Fruit fly (Drosophila melanogaster) whole organism, adult: ENCODE measurements around the gene CG5758.

Source experiments
- CG11617 ChIP-seq: fragments of 200-800 bp; sonication (Bioruptor generic); optimal IDR thresholded peaks from 2 replicates; lab custom pipeline; 2017; ENCODE audit warnings: mild to moderate bottlenecking, missing biosample characterization, missing genetic modification reagents, missing genetic modification characterization
- CG12768 ChIP-seq: fragments of 200-800 bp; sonication (Bioruptor generic); optimal IDR thresholded peaks from 2 replicates; lab custom pipeline; 2017; ENCODE audit warnings: missing biosample characterization, missing genetic modification characterization, mild to moderate bottlenecking, moderate library complexity, missing genetic modification reagents
- CG14711 ChIP-seq: fragments of 200-800 bp; sonication (Bioruptor generic); optimal IDR thresholded peaks from 2 replicates; lab custom pipeline; 2018; ENCODE audit warnings: missing biosample characterization, mild to moderate bottlenecking, missing genetic modification characterization, moderate library complexity
- CG1620 ChIP-seq: fragments of 200-800 bp; sonication (Bioruptor generic); optimal IDR thresholded peaks from 2 replicates; lab custom pipeline; 2016; ENCODE audit warnings: missing biosample characterization, missing genetic modification characterization
- CG33017 ChIP-seq: fragments of 200-800 bp; sonication (Bioruptor generic); optimal IDR thresholded peaks from 2 replicates; lab custom pipeline; 2018; ENCODE audit warnings: missing biosample characterization, mild to moderate bottlenecking, missing genetic modification characterization, moderate library complexity
- CG5204 ChIP-seq: fragments of 200-800 bp; sonication (Bioruptor generic); optimal IDR thresholded peaks from 2 replicates; lab custom pipeline; 2016; ENCODE audit warnings: missing biosample characterization, missing genetic modification characterization
- CG7045 ChIP-seq: fragments of 200-800 bp; sonication (Bioruptor generic); optimal IDR thresholded peaks from 2 replicates; lab custom pipeline; 2017; ENCODE audit warnings: missing biosample characterization, mild to moderate bottlenecking, missing genetic modification characterization
- CG7101 ChIP-seq: fragments of 200-800 bp; sonication (Bioruptor generic); optimal IDR thresholded peaks from 2 replicates; lab custom pipeline; 2018; ENCODE audit warnings: missing biosample characterization, mild to moderate bottlenecking, missing genetic modification characterization, moderate library complexity
- Clk ChIP-seq: fragments of 200-800 bp; sonication (Bioruptor generic); optimal IDR thresholded peaks from 2 replicates; lab custom pipeline; 2017; ENCODE audit warnings: missing biosample characterization, missing genetic modification characterization
- Crg-1 ChIP-seq: fragments of 200-800 bp; sonication (Bioruptor generic); optimal IDR thresholded peaks from 2 replicates; lab custom pipeline; 2016; ENCODE audit warnings: missing biosample characterization, missing genetic modification characterization
- Hr96 ChIP-seq: fragments of 200-800 bp; sonication (Bioruptor generic); optimal IDR thresholded peaks from 2 replicates; lab custom pipeline; 2016; ENCODE audit warnings: missing biosample characterization, missing genetic modification characterization
- Mnt ChIP-seq: fragments of 200-800 bp; sonication (Bioruptor generic); optimal IDR thresholded peaks from 2 replicates; lab custom pipeline; 2016; ENCODE audit warnings: missing biosample characterization, mild to moderate bottlenecking, missing genetic modification characterization
- bab1 ChIP-seq: fragments of 200-800 bp; sonication (Bioruptor generic); optimal IDR thresholded peaks from 3 replicates; lab custom pipeline; 2019; ENCODE audit warnings: missing biosample characterization, mild to moderate bottlenecking, missing genetic modification characterization, moderate library complexity
- cic ChIP-seq: fragments of 200-800 bp; sonication (Bioruptor generic); optimal IDR thresholded peaks from 2 replicates; lab custom pipeline; 2017; ENCODE audit warnings: missing biosample characterization, mild to moderate bottlenecking, missing genetic modification characterization, moderate library complexity
- cnc ChIP-seq, 2 experiments: fragments of >200 bp; optimal IDR thresholded peaks; 2 replicates each; lab custom pipeline; 2017
- kay ChIP-seq: fragments of 200-800 bp; sonication (Bioruptor generic); peaks from one replicate; lab custom pipeline; 2016; ENCODE audit warnings: missing biosample characterization, missing genetic modification characterization, borderline replicate concordance
- ovo ChIP-seq: fragments of 200-800 bp; sonication (Bioruptor generic); optimal IDR thresholded peaks from 2 replicates; lab custom pipeline; 2016; ENCODE audit warnings: missing biosample characterization, missing genetic modification characterization
- pad ChIP-seq: fragments of 200-800 bp; sonication (Bioruptor generic); optimal IDR thresholded peaks from 3 replicates; lab custom pipeline; 2017; ENCODE audit warnings: missing biosample characterization, missing genetic modification characterization, mild to moderate bottlenecking, moderate library complexity, missing genetic modification reagents
- tj ChIP-seq: fragments of 200-800 bp; sonication (Bioruptor generic); optimal IDR thresholded peaks from 3 replicates; lab custom pipeline; 2017; ENCODE audit warnings: missing biosample characterization, mild to moderate bottlenecking, missing genetic modification characterization, moderate library complexity
- toe ChIP-seq: fragments of 200-800 bp; sonication (Bioruptor generic); optimal IDR thresholded peaks from 2 replicates; lab custom pipeline; 2016; ENCODE audit warnings: missing biosample characterization, missing genetic modification characterization

CG5758 gene

DNA sequence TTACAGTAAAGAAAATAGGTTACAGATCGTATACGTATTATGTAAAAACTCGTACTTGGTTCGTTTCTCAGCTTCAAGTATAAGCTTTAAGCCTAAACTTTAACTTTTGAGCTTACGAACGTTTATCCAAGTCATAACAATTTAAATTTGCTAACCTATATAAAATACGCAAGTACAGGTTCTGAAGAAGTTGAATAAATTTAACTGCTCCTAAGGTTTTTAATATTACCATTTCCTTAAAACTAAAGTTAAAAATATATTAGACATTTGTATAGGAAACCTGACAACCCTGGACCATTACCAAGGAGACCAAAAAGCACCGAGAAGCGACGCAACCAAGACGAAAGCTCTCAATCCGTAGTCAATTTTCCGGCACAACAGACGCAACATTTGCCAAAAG lies at the start of gene CG5758:
CG5758 (plus strand) TSS at position 353 of the 400 bp plus-strand sequence.
- no peak for TF ChIP-seq pad (GFP tag; lab: Kevin White, UChicago)
- TF ChIP-seq CG1620 = peak; percentile 24
- peak; percentile 6 for TF ChIP-seq tj
- TF ChIP-seq ovo (GFP tag; lab: Kevin White, UChicago) = no peak
- TF ChIP-seq CG5204 (GFP tag; lab: Kevin White, UChicago) = peak; percentile 23
- peak; percentile 40 for TF ChIP-seq CG7101 (tag; lab: Kevin White, UChicago)
- TF ChIP-seq Hr96 = no peak
- TF ChIP-seq Mnt (GFP tag; lab: Kevin White, UChicago) = no peak
- TF ChIP-seq Clk (GFP tag; lab: Kevin White, UChicago) = no peak
- TF ChIP-seq CG7045 (GFP tag; lab: Kevin White, UChicago) = no peak
- peak; percentile 29 for TF ChIP-seq CG33017 (tag; lab: Kevin White, UChicago)
- peak; percentile 61 for TF ChIP-seq bab1
- peak; percentile 33 for TF ChIP-seq CG11617 (GFP tag; lab: Kevin White, UChicago)
- no peak for TF ChIP-seq kay (GFP tag; lab: Kevin White, UChicago)
- TF ChIP-seq cnc (optimal IDR thresholded peaks at IDR 0.05; lab: Kevin White, UChicago) = no peak
- peak; percentile 95 for TF ChIP-seq CG14711 (tag; lab: Kevin White, UChicago)
- TF ChIP-seq Crg-1 (GFP tag; lab: Kevin White, UChicago) = no peak
- no peak for TF ChIP-seq toe (GFP tag; lab: Kevin White, UChicago)
- TF ChIP-seq CG12768 (GFP tag; lab: Kevin White, UChicago) = no peak
- TF ChIP-seq cic (GFP tag; lab: Kevin White, UChicago) = no peak

dm6 chr2L:18077969-18078368 lies 41.8 kb upstream of the CG5758 start, which contains the start of gene Arr1:
Gene Arr1, plus strand, starts transcription at chr2L:18078269.
- TF ChIP-seq Crg-1 (GFP tag; lab: Kevin White, UChicago) (no peak), tj (no peak), CG5204 (GFP tag; lab: Kevin White, UChicago) (no peak), bab1 (no peak), CG33017 (tag; lab: Kevin White, UChicago) (no peak), Mnt (GFP tag; lab: Kevin White, UChicago) (no peak), toe (GFP tag; lab: Kevin White, UChicago) (no peak), CG1620 (no peak), CG12768 (GFP tag; lab: Kevin White, UChicago) (no peak), CG7045 (GFP tag; lab: Kevin White, UChicago) (no peak), CG14711 (tag; lab: Kevin White, UChicago) (no peak), ovo (GFP tag; lab: Kevin White, UChicago) (no peak), Hr96 (no peak), Clk (GFP tag; lab: Kevin White, UChicago) (no peak), cnc (optimal IDR thresholded peaks at IDR 0.05; lab: Kevin White, UChicago) (no peak), cic (GFP tag; lab: Kevin White, UChicago) (no peak), CG11617 (GFP tag; lab: Kevin White, UChicago) (no peak), kay (GFP tag; lab: Kevin White, UChicago) (no peak), CG7101 (tag; lab: Kevin White, UChicago) (no peak)

- TF ChIP-seq CG7045 (GFP tag; lab: Kevin White, UChicago) (no peak), CG11617 (GFP tag; lab: Kevin White, UChicago) (no peak), CG1620 (no peak), CG33017 (tag; lab: Kevin White, UChicago) (no peak), Mnt (GFP tag; lab: Kevin White, UChicago) (no peak), Hr96 (no peak), cnc (optimal IDR thresholded peaks at IDR 0.05; lab: Kevin White, UChicago) (no peak), toe (GFP tag; lab: Kevin White, UChicago) (no peak), CG12768 (GFP tag; lab: Kevin White, UChicago) (no peak), bab1 (no peak), pad (GFP tag; lab: Kevin White, UChicago) (no peak), tj (no peak), kay (GFP tag; lab: Kevin White, UChicago) (no peak), CG14711 (tag; lab: Kevin White, UChicago) (no peak), Clk (GFP tag; lab: Kevin White, UChicago) (no peak), CG5204 (GFP tag; lab: Kevin White, UChicago) (no peak), CG7101 (tag; lab: Kevin White, UChicago) (no peak), cic (GFP tag; lab: Kevin White, UChicago) (no peak), Crg-1 (GFP tag; lab: Kevin White, UChicago) (no peak)
These were observed 38.5 kb upstream of the CG5758 start, which contains the start of gene ninaD for dm6 chr2L:18081328-18081727. Gene ninaD, plus strand, starts transcription at chr2L:18081628.

- TF ChIP-seq CG7045 (GFP tag; lab: Kevin White, UChicago) (no peak), cnc (optimal IDR thresholded peaks at IDR 0.05; lab: Kevin White, UChicago) (no peak), tj (no peak), CG33017 (tag; lab: Kevin White, UChicago) (no peak), Hr96 (no peak), bab1 (no peak), pad (GFP tag; lab: Kevin White, UChicago) (no peak), kay (GFP tag; lab: Kevin White, UChicago) (no peak), CG1620 (no peak), CG11617 (GFP tag; lab: Kevin White, UChicago) (no peak), Crg-1 (GFP tag; lab: Kevin White, UChicago) (no peak), CG7101 (tag; lab: Kevin White, UChicago) (no peak), toe (GFP tag; lab: Kevin White, UChicago) (no peak), CG12768 (GFP tag; lab: Kevin White, UChicago) (no peak), CG14711 (tag; lab: Kevin White, UChicago) (no peak), Clk (GFP tag; lab: Kevin White, UChicago) (no peak), Mnt (GFP tag; lab: Kevin White, UChicago) (no peak)
These were observed 35.8 kb upstream of the CG5758 start, which contains the start of gene CG31741 for dm6 chr2L:18083956-18084355. Gene CG31741, plus strand, starts transcription at chr2L:18084256.

DNA sequence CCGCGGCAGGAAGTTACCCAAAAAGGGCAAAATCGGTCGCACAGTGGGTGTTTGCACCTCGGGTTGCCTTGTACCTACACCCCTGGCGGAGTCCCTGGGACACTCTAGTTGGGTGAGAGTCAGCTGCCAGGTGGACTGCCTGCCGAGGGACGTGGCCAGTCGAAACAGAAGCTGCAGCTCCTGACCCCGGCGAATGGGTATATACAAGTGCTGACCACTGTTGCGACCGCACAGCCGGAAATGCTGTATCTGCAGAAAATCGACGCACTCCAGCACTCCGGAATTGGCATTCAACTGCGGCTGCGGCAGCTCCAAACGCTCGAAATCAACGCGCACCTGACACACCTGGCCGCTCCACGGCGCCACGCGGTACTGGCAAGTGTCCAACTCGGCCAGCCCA lies 28.1 kb upstream of the CG5758 start:
- TF ChIP-seq CG11617 (GFP tag; lab: Kevin White, UChicago) (no peak), Mnt (GFP tag; lab: Kevin White, UChicago) (no peak), CG5204 (GFP tag; lab: Kevin White, UChicago) (no peak)
